Worm (Caenorhabditis elegans) whole organism, mixed stage, embryonic: ENCODE results near the gene str-52.
A peak's percentile ranks its signal among the peaks of the same experiment; 100 is the strongest.

Source experiments
- M03D4.4 ChIP-seq: sonication (generic microtip); optimal IDR thresholded peaks from 2 replicates; lab custom pipeline; 2017; ENCODE audit warnings: mild to moderate bottlenecking, missing genetic modification characterization, missing compliant biosample characterization
- bed-3 ChIP-seq: fragments of 200-800 bp; sonication (Bioruptor generic); optimal IDR thresholded peaks from 3 replicates; lab custom pipeline; 2018; ENCODE audit warnings: mild to moderate bottlenecking, missing genetic modification characterization, moderate library complexity, missing compliant biosample characterization
- blmp-1 ChIP-seq: fragments of 150-350 bp; optimal IDR thresholded peaks from 2 replicates; lab custom pipeline; 2014; ENCODE audit warnings: missing biosample characterization, missing genetic modification characterization
- ceh-39 ChIP-seq: fragments of 150-350 bp; optimal IDR thresholded peaks from 2 replicates; lab custom pipeline; 2014; ENCODE audit warnings: missing biosample characterization, missing genetic modification characterization
- ceh-43 ChIP-seq: fragments of 200-800 bp; sonication (Bioruptor generic); optimal IDR thresholded peaks from 2 replicates; lab custom pipeline; 2018; ENCODE audit warnings: mild to moderate bottlenecking, missing genetic modification characterization, moderate library complexity, missing compliant biosample characterization
- ceh-83 ChIP-seq: fragments of 200-800 bp; sonication (Bioruptor generic); optimal IDR thresholded peaks from 2 replicates; lab custom pipeline; 2018; ENCODE audit warnings: mild to moderate bottlenecking, missing genetic modification characterization, missing compliant biosample characterization
- ces-1 ChIP-seq: fragments of 150-350 bp; optimal IDR thresholded peaks from 2 replicates; lab custom pipeline; 2014; ENCODE audit warnings: missing biosample characterization, missing genetic modification reagents, missing genetic modification characterization
- cnd-1 ChIP-seq: fragments of 200-800 bp; sonication (Bioruptor generic); optimal IDR thresholded peaks from 2 replicates; lab custom pipeline; 2018; ENCODE audit warnings: mild to moderate bottlenecking, missing genetic modification characterization, missing compliant biosample characterization
- drap-1 ChIP-seq: fragments of 200-800 bp; sonication (Bioruptor generic); optimal IDR thresholded peaks from 3 replicates; lab custom pipeline; 2018; ENCODE audit warnings: mild to moderate bottlenecking, missing genetic modification characterization, missing compliant biosample characterization
- elt-1 ChIP-seq: sonication (generic microtip); optimal IDR thresholded peaks from 2 replicates; lab custom pipeline; 2017; ENCODE audit warnings: missing genetic modification characterization, mild to moderate bottlenecking, missing compliant biosample characterization, antibody characterized with exemption, moderate library complexity, borderline replicate concordance; ENCODE audit not compliant: insufficient read depth
- elt-3 ChIP-seq: fragments of 150-350 bp; optimal IDR thresholded peaks from 2 replicates; lab custom pipeline; 2014; ENCODE audit warnings: missing biosample characterization, missing genetic modification characterization
- ham-2 ChIP-seq: fragments of 200-800 bp; sonication (Bioruptor generic); optimal IDR thresholded peaks from 2 replicates; lab custom pipeline; 2018; ENCODE audit warnings: mild to moderate bottlenecking, missing genetic modification characterization, missing compliant biosample characterization
- hlh-1 ChIP-seq: fragments of 150-350 bp; optimal IDR thresholded peaks from 2 replicates; lab custom pipeline; 2014; ENCODE audit warnings: missing biosample characterization, missing genetic modification reagents, missing genetic modification characterization
- lin-32 ChIP-seq: fragments of 200-800 bp; sonication (Bioruptor generic); optimal IDR thresholded peaks from 2 replicates; lab custom pipeline; 2018; ENCODE audit warnings: mild to moderate bottlenecking, missing genetic modification characterization, missing compliant biosample characterization
- lsy-2 ChIP-seq: fragments of 150-350 bp; optimal IDR thresholded peaks from 2 replicates; lab custom pipeline; 2014; ENCODE audit warnings: missing biosample characterization, missing genetic modification characterization
- mab-5 ChIP-seq: fragments of 150-350 bp; optimal IDR thresholded peaks from 2 replicates; lab custom pipeline; 2014; ENCODE audit warnings: missing biosample characterization, missing genetic modification characterization
- mep-1 ChIP-seq: fragments of 150-350 bp; optimal IDR thresholded peaks from 2 replicates; lab custom pipeline; 2017; ENCODE audit warnings: missing biosample characterization, missing genetic modification reagents, missing genetic modification characterization, inconsistent platforms
- mls-2 ChIP-seq: sonication (generic microtip); optimal IDR thresholded peaks from 2 replicates; lab custom pipeline; 2016; ENCODE audit warnings: mild to moderate bottlenecking, missing genetic modification characterization, moderate library complexity, missing compliant biosample characterization
- nhr-237 ChIP-seq: fragments of 150-350 bp; optimal IDR thresholded peaks from 2 replicates; lab custom pipeline; 2014; ENCODE audit warnings: missing biosample characterization, missing genetic modification characterization
- pha-4 ChIP-seq: fragments of 150-350 bp; optimal IDR thresholded peaks from 2 replicates; lab custom pipeline; 2018; ENCODE audit warnings: missing biosample characterization, missing genetic modification reagents, missing genetic modification characterization
- unc-120 ChIP-seq: sonication (generic microtip); optimal IDR thresholded peaks from 2 replicates; lab custom pipeline; 2017; ENCODE audit warnings: missing genetic modification characterization, missing compliant biosample characterization; ENCODE audit not compliant: poor library complexity, severe bottlenecking
- unc-39 ChIP-seq: fragments of 150-350 bp; optimal IDR thresholded peaks from 2 replicates; lab custom pipeline; 2014; ENCODE audit warnings: missing biosample characterization, missing genetic modification characterization
- unc-62 ChIP-seq: fragments of 150-350 bp; optimal IDR thresholded peaks from 2 replicates; lab custom pipeline; 2014; ENCODE audit warnings: missing biosample characterization, missing genetic modification reagents, missing genetic modification characterization
- zip-8 ChIP-seq: fragments of 150-350 bp; optimal IDR thresholded peaks from 2 replicates; lab custom pipeline; 2014; ENCODE audit warnings: missing biosample characterization, missing genetic modification characterization

str-52 gene

DNA sequence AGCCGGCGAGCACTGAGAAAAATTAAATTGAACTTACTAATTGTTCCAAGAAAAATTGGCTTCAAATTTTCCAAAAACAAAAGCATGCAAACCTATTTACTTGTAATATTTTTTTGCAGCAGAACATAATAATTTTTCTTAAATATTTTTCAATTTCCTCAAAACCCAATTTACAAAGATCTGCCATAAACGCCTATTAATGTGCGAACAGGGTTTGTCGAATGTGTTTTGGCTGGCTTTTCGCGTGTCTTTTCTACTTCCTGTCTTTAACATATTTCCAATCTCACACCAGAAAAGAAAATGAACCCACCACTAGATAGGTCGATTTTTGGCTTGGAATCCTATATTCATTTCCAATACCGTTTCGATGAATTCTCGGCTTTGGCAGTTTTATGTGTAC is 29.3 kb upstream of the str-52 start, which contains the start of gene C45H4.18:
Gene C45H4.18 (plus strand): TSS at position 301 of the 400 bp plus-strand sequence.
- TF ChIP-seq lsy-2 (tag; lab: Kevin White, UChicago) = no peak
- TF ChIP-seq unc-39 (tag; lab: Kevin White, UChicago) = no peak
- no peak for TF ChIP-seq ceh-83 (GFP tag; lab: Kevin White, UChicago)
- no peak for TF ChIP-seq ces-1 (GFP tag; lab: Kevin White, UChicago)
- TF ChIP-seq drap-1 (GFP tag; lab: Kevin White, UChicago) = no peak
- TF ChIP-seq cnd-1 (tag; lab: Kevin White, UChicago) = no peak
- no peak for TF ChIP-seq unc-120 (tag; lab: Kevin White, UChicago)
- TF ChIP-seq ham-2 (GFP tag; lab: Kevin White, UChicago) = no peak
- TF ChIP-seq, all 35 proteins: peak for 0

DNA sequence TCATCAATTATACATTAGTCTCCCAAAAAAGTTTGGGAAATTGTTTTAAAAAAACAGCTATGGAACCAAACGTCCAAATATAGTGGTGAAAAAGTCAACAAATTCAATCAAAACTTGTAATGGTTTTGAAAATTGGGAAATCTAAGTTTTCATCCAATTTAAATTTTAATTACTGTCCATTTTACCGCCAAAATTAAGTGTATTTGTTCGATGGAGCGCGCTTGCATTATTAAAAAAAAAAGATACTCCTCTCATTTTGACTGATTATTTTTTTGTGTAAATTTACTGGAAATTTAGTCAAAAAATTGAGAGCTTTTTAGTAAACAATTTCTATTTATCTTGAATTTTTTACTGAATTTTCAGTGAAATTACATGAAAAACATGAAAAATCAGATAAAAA is 28.5 kb upstream of the str-52 start:
- TF ChIP-seq zip-8 (tag; lab: Kevin White, UChicago) (no peak), unc-120 (tag; lab: Kevin White, UChicago) (no peak), cnd-1 (tag; lab: Kevin White, UChicago) (no peak), ceh-39 (tag; lab: Kevin White, UChicago) (no peak), unc-62 (GFP tag; lab: Kevin White, UChicago) (no peak), blmp-1 (tag; lab: Kevin White, UChicago) (no peak), ceh-43 (GFP tag; lab: Kevin White, UChicago) (no peak)
- TF ChIP-seq, all 35 proteins: peak for 0

- TF ChIP-seq mab-5 (tag; lab: Kevin White, UChicago) (no peak), nhr-237 (tag; lab: Kevin White, UChicago) (no peak)
These were observed 20.7 kb upstream of the str-52 start, which contains the start of gene srbc-19 for ce11 chrV:2166679-2167078. srbc-19 (minus strand) TSS chrV:2166779.

DNA sequence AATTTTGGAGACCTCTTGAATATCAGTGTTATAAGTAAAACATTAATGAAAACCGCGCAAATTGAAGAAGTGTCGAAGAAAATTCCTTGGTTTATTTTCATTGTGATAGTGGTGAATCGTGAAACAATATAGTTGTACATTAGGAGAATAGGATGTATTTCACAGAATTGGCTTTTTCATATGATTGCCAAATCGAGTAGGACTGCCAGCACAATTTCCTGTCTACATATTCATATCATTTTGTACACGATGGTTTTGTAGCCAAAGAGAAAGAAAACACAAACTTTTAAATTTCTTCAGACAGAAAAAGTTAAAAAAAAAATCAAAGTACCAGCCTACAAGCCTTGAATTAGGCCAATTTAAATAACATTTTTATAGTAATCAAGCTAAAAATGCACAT is 17.8 kb upstream of the str-52 start, which contains the start of gene str-255:
Gene str-255 (minus strand): TSS at position 101 of the 400 bp plus-strand sequence.
- TF ChIP-seq M03D4.4 (tag; lab: Kevin White, UChicago) (no peak), cnd-1 (tag; lab: Kevin White, UChicago) (no peak), unc-120 (tag; lab: Kevin White, UChicago) (no peak), mep-1 (tag; lab: Kevin White, UChicago) (no peak), hlh-1 (tag; lab: Kevin White, UChicago) (no peak), ham-2 (GFP tag; lab: Kevin White, UChicago) (no peak), elt-1 (tag; lab: Kevin White, UChicago) (no peak), ces-1 (GFP tag; lab: Kevin White, UChicago) (no peak), zip-8 (tag; lab: Kevin White, UChicago) (no peak), pha-4 (tag; lab: Kevin White, UChicago) (no peak)

DNA sequence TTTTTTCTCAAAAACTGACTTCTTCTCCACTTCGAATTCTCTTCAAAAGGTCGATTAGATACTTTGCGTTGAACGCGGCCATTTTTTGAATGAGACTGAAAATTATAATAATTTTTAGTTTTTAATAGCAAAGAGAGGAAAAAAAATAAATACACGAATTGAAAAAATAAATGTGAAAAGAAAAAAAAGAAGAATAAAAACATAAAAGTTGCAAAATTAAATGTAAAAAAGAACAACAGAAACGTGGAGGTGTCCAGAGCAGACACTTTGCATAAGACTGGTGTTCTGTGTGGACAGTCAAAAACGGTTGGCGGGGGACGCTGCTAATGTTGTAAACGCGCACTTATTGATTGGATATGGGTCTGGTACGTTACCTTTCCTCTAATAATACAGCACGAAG is 13.4 kb upstream of the str-52 start, which contains the start of gene C45H4.14:
Gene C45H4.14 (minus strand): TSS at position 101 of the 400 bp plus-strand sequence.
- TF ChIP-seq ceh-39 (tag; lab: Kevin White, UChicago) (no peak), ham-2 (GFP tag; lab: Kevin White, UChicago) (no peak), drap-1 (GFP tag; lab: Kevin White, UChicago) (no peak), elt-3 (no peak)

DNA sequence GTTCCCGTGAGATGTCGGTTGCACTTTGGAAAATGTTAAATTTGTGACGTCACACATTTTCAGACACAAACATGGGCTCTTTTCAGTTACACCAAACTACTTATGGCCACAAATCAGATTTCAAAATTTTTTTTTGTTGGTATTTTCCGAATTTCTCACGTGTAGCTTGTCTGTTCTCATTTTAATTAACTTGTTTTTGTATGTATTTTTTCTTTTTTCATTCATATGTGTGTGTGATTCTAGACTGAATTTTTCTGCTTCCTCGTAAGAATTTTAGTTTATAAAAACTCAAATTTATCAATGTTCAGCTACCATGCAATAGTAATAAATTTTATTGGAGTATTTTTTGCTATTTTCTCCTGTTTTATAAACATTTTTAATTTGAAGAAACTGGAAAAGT is 10.9 kb upstream of the str-52 start, which contains the start of gene srbc-22:
Gene srbc-22 (plus strand): TSS at position 301 of the 400 bp plus-strand sequence.
- TF ChIP-seq blmp-1 (tag; lab: Kevin White, UChicago) (no peak), lin-32 (no peak), elt-3 (no peak), zip-8 (tag; lab: Kevin White, UChicago) (peak; percentile 23), elt-1 (tag; lab: Kevin White, UChicago) (no peak), bed-3 (GFP tag; lab: Kevin White, UChicago) (no peak), lsy-2 (tag; lab: Kevin White, UChicago) (no peak), mls-2 (tag; lab: Kevin White, UChicago) (no peak), pha-4 (tag; lab: Kevin White, UChicago) (no peak)

- TF ChIP-seq zip-8 (tag; lab: Kevin White, UChicago) (peak; percentile 5), blmp-1 (tag; lab: Kevin White, UChicago) (no peak)
These were observed 9.3 kb upstream of the str-52 start, which contains the start of gene srbc-21 for ce11 chrV:2155232-2155631. srbc-21 (plus strand) TSS chrV:2155532.
